Worm (Caenorhabditis elegans): Measurements from ENCODE around the gene srlf-28.

DNA sequence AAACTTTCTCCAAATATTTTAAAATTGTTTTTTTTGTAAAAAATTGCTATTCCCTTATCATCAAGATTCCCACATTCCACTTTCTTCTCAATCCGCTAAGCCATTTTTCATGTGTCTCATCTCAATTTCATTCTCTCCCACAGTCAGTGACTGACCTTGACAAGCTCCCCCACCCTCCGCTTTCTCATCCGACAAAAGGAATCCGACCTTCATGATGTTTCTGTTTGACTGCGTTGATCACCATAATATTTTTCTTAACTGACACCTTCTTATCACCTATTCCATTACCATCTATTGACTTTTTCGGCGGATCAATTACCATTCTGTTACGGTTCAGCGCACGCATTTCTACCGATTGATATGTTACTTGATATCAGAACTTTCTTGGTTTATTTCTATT, 45.4 kb upstream of the srlf-28 start:
- TF ChIP-seq pag-3 (tag; optimal IDR thresholded peaks at IDR 0.05; ENCODE audit: borderline replicate concordance, insufficient read depth) (no peak), lin-13 (GFP tag; optimal IDR thresholded peaks at IDR 0.05) (no peak), nhr-76 (tag; optimal IDR thresholded peaks at IDR 0.05) (no peak), ztf-11 (tag; optimal IDR thresholded peaks at IDR 0.05) (no peak), sptf-1 (tag; optimal IDR thresholded peaks at IDR 0.05) (no peak), hlh-4 (tag; optimal IDR thresholded peaks at IDR 0.05) (no peak), ama-1 (optimal IDR thresholded peaks at IDR 0.05) (no peak), mab-9 (GFP tag; IDR thresholded peaks at IDR 0.05) (no peak), isw-1 (GFP tag; IDR thresholded peaks at IDR 0.05) (no peak), fos-1 (tag; optimal IDR thresholded peaks at IDR 0.05) (no peak), lin-15B (tag; optimal IDR thresholded peaks at IDR 0.05) (no peak)

All from whole organism, L1 larva.